Worm (Caenorhabditis elegans): ENCODE measurements around the gene wdfy-3.
A peak's percentile ranks its signal among the peaks of the same experiment; 100 is the strongest.

wdfy-3 gene

DNA sequence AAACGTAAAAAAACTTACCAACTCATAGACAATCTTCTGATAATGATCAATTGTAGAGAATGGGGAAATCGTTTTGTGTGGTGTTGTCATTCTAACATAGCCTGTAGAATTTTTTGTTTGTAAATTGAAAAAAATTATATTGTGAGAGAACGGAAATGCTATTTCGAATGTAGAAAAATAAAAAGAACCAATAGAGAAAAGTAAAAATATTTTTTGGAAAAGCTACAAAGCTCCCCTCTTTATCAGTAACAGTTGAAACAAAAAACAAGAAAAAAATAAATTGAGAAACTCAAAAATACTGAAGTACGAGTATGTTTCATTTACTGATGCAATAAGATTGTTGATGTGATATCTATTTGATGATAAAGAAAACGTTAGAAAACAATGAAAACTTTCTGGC lies 58.4 kb downstream of the wdfy-3 start, which contains the start of gene C27D8.3:
C27D8.3 (minus strand) TSS at position 101 of the 400 bp plus-strand sequence.
- TF ChIP-seq lin-13 (GFP tag; optimal IDR thresholded peaks at IDR 0.05) (no peak), nhr-21 (tag; optimal IDR thresholded peaks at IDR 0.05) (no peak), nhr-129 (tag; optimal IDR thresholded peaks at IDR 0.05) (no peak), crh-2 (tag; optimal IDR thresholded peaks at IDR 0.05) (no peak), lsy-2 (tag; optimal IDR thresholded peaks at IDR 0.05) (no peak), fos-1 (tag; optimal IDR thresholded peaks at IDR 0.05) (no peak), nhr-25 (tag; optimal IDR thresholded peaks at IDR 0.05) (no peak), mbf-1 (tag; optimal IDR thresholded peaks at IDR 0.05) (no peak), ama-1 (optimal IDR thresholded peaks at IDR 0.05) (no peak), ZK546.5 (tag; optimal IDR thresholded peaks at IDR 0.05) (no peak)

DNA sequence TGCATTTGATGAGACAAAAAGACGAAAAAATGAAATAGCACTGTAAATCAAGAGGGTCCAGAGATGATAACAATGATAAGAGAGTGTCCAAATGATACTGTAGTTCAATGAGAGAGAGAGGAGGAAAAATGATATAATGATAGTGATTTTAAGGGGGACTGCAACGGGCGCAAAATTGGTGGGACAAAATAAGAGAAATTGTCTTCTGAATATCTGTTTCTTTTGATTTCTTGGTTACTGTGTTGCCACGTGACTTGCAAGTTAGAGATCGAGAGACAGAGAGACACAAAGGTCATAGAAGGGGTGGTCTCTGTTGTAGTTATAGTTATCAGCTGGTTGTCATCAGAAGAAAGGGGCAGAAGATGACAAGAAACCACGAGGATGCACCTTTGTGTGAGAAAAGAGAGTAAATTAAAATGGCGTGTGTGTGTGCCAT lies 62.8 kb downstream of the wdfy-3 start:
- peak; percentile 67 for TF ChIP-seq crh-2 (tag; optimal IDR thresholded peaks at IDR 0.05)
- peak; percentile 67 for TF ChIP-seq gmeb-1 (tag; optimal IDR thresholded peaks at IDR 0.05)
- peak; percentile 41 for TF ChIP-seq F13H6.1 (tag; optimal IDR thresholded peaks at IDR 0.05)
- TF ChIP-seq ama-1 (optimal IDR thresholded peaks at IDR 0.05), result peak; percentile 9
- TF ChIP-seq mdl-1 (tag; optimal IDR thresholded peaks at IDR 0.05), result peak in 1 of 2 experiments; percentile 76
- no peak for TF ChIP-seq ztf-1 (GFP tag; conservative IDR thresholded peaks at IDR 0.05)
- no peak for TF ChIP-seq elt-1 (tag; optimal IDR thresholded peaks at IDR 0.05)
- no peak for TF ChIP-seq lin-11 (tag; optimal IDR thresholded peaks at IDR 0.05)
- peak; percentile 18 for TF ChIP-seq nhr-129 (tag; optimal IDR thresholded peaks at IDR 0.05)
- no peak for TF ChIP-seq snpc-4 (tag; optimal IDR thresholded peaks at IDR 0.05)
- no peak for TF ChIP-seq nhr-77 (tag; optimal IDR thresholded peaks at IDR 0.05)
- peak in 1 of 2 experiments; percentile 42 for TF ChIP-seq lsy-2 (tag; optimal IDR thresholded peaks at IDR 0.05)
- TF ChIP-seq Y55F3AM.14 (GFP tag; optimal IDR thresholded peaks at IDR 0.05), result peak; percentile 53
- peak; percentile 38 for TF ChIP-seq skn-1 (tag; optimal IDR thresholded peaks at IDR 0.05)
- peak; percentile 78 for TF ChIP-seq nhr-25 (tag; optimal IDR thresholded peaks at IDR 0.05)
- TF ChIP-seq sma-9 (GFP tag; optimal IDR thresholded peaks at IDR 0.05), result peak; percentile 89
- no peak for TF ChIP-seq sma-9 (tag; optimal IDR thresholded peaks at IDR 0.05)
- TF ChIP-seq peb-1 (tag; optimal IDR thresholded peaks at IDR 0.05), result no peak
- peak; percentile 88 for TF ChIP-seq fos-1 (tag; optimal IDR thresholded peaks at IDR 0.05)
- TF ChIP-seq mab-5 (tag; optimal IDR thresholded peaks at IDR 0.05), result no peak
- TF ChIP-seq nhr-10 (tag; optimal IDR thresholded peaks at IDR 0.05), result no peak
- TF ChIP-seq nhr-6 (tag; optimal IDR thresholded peaks at IDR 0.05), result peak; percentile 38
- peak; percentile 25 for TF ChIP-seq blmp-1 (tag; optimal IDR thresholded peaks at IDR 0.05; ENCODE audit: insufficient read depth)
- TF ChIP-seq sma-3 (GFP tag; optimal IDR thresholded peaks at IDR 0.05), result peak; percentile 89
- TF ChIP-seq nhr-21 (tag; optimal IDR thresholded peaks at IDR 0.05), result peak; percentile 75
- TF ChIP-seq lin-13 (GFP tag; optimal IDR thresholded peaks at IDR 0.05), result peak; percentile 42
- TF ChIP-seq R02D3.7 (tag; optimal IDR thresholded peaks at IDR 0.05), result no peak

DNA sequence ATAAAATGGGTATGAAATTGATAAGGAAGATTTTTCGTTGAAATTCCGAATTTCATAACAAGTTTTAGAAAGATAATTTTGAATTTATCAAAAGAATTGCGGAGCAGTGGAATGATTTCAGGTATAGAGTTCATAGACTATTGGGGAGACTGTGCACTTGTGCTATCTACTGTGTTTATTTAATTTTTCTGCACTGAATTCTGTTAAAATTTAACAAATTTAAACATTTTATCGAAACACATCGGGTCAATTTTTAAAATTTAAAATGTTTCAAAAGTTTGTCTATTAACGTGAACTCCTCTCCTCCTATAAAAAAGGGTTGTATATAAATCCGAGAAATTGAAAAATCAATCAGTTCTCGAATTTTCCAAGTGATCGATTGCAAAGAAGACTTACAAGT lies 64.3 kb downstream of the wdfy-3 start, which contains the start of gene C27D8.1:
C27D8.1 (plus strand) TSS at position 301 of the 400 bp plus-strand sequence.
- no peak for TF ChIP-seq ama-1 (optimal IDR thresholded peaks at IDR 0.05)
- no peak for TF ChIP-seq lsy-2 (tag; optimal IDR thresholded peaks at IDR 0.05)
- TF ChIP-seq crh-2 (tag; optimal IDR thresholded peaks at IDR 0.05), result no peak
- no peak for TF ChIP-seq R02D3.7 (tag; optimal IDR thresholded peaks at IDR 0.05)

DNA sequence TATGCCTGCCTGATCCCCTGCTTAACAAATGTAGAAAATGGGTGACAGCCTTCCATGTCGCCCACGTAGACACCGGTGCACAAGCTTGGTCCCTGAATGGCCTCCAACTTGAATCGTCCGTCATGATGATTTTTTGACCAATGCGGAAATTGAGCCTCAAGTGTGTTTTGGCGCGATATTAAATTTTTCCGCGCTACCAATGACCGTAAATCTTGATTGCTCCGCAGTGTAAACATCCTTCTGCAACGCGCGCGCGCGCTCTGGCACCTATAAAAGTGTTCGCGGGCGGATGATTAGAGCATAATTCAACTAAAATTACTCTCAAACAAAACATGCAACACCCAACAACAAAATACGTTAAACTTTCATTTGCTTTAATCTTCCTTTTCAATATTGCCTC lies 66.5 kb downstream of the wdfy-3 start, which contains the start of gene idpp-7:
idpp-7 (plus strand) TSS at position 301 of the 400 bp plus-strand sequence.
- TF ChIP-seq sem-4 (tag; optimal IDR thresholded peaks at IDR 0.05), result no peak
- TF ChIP-seq ceh-82 (tag; optimal IDR thresholded peaks at IDR 0.05), result no peak
- no peak for TF ChIP-seq crh-2 (tag; optimal IDR thresholded peaks at IDR 0.05)
- TF ChIP-seq Y55F3AM.14 (GFP tag; optimal IDR thresholded peaks at IDR 0.05), result no peak
- no peak for TF ChIP-seq C34F6.9 (tag; optimal IDR thresholded peaks at IDR 0.05)
- TF ChIP-seq mdl-1 (tag; optimal IDR thresholded peaks at IDR 0.05), result no peak
- TF ChIP-seq unc-55 (GFP tag; optimal IDR thresholded peaks at IDR 0.05), result no peak
- no peak for TF ChIP-seq nhr-6 (tag; optimal IDR thresholded peaks at IDR 0.05)
- TF ChIP-seq nhr-21 (tag; optimal IDR thresholded peaks at IDR 0.05), result no peak

DNA sequence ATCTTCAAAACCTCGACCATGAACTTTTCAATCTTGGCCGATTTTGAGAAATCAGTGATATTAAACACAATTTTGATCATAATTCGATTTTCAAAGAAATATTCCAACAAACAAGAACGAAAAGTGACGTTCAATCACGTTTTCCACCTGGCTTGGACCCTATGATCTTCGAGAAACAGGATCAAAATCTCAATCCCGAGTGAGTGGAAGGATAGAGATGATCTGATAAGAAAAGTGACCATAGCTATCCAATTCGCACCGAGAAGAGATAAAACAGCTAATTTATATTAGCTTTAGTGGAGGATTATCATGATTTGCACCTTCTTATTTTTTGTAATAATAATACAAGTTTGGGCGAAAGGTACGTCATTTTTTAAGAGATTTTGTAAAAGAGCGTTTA lies 67.9 kb downstream of the wdfy-3 start, which contains the start of gene T23F6.2:
T23F6.2 (plus strand) TSS at position 251 of the 400 bp plus-strand sequence.
- no peak for TF ChIP-seq dmd-4 (tag; optimal IDR thresholded peaks at IDR 0.05)
- TF ChIP-seq skn-1 (tag; optimal IDR thresholded peaks at IDR 0.05), result no peak
- TF ChIP-seq ama-1 (optimal IDR thresholded peaks at IDR 0.05), result no peak
- no peak for TF ChIP-seq sma-3 (GFP tag; optimal IDR thresholded peaks at IDR 0.05)
- no peak for TF ChIP-seq snpc-4 (tag; optimal IDR thresholded peaks at IDR 0.05)
- no peak for TF ChIP-seq sma-9 (GFP tag; optimal IDR thresholded peaks at IDR 0.05)
- TF ChIP-seq sma-9 (tag; optimal IDR thresholded peaks at IDR 0.05), result no peak
- TF ChIP-seq crh-2 (tag; optimal IDR thresholded peaks at IDR 0.05), result no peak
- TF ChIP-seq blmp-1 (tag; optimal IDR thresholded peaks at IDR 0.05; ENCODE audit: insufficient read depth), result no peak
- no peak for TF ChIP-seq ceh-82 (tag; optimal IDR thresholded peaks at IDR 0.05)
- no peak for TF ChIP-seq unc-55 (GFP tag; optimal IDR thresholded peaks at IDR 0.05)
- no peak for TF ChIP-seq elt-3 (tag; optimal IDR thresholded peaks at IDR 0.05)
- TF ChIP-seq ztf-1 (GFP tag; conservative IDR thresholded peaks at IDR 0.05), result no peak
- TF ChIP-seq nhr-237 (tag; optimal IDR thresholded peaks at IDR 0.05), result no peak
- TF ChIP-seq unc-39 (tag; optimal IDR thresholded peaks at IDR 0.05), result no peak
- TF ChIP-seq alr-1 (tag; optimal IDR thresholded peaks at IDR 0.05), result no peak
- TF ChIP-seq fos-1 (tag; optimal IDR thresholded peaks at IDR 0.05), result no peak
- TF ChIP-seq mab-5 (tag; optimal IDR thresholded peaks at IDR 0.05), result no peak
- TF ChIP-seq nhr-11 (tag; optimal IDR thresholded peaks at IDR 0.05), result no peak
- TF ChIP-seq unc-62 (GFP tag; optimal IDR thresholded peaks at IDR 0.05), result no peak
- TF ChIP-seq ceh-16 (tag; optimal IDR thresholded peaks at IDR 0.05), result no peak
